Worm (Caenorhabditis elegans) whole organism, L1 larva: ENCODE measurements around the gene sup-9.

ENCODE experiments used
- ama-1 ChIP-seq: fragments of 150-350 bp; optimal IDR thresholded peaks from 2 replicates; lab custom pipeline; 2014
- ceh-82 ChIP-seq, 3 experiments: fragments of 150-350 bp in 1 of 3; sonication (generic microtip) in 2 of 3; optimal IDR thresholded peaks; 2 replicates each; lab custom pipeline; 2014 to 2017; ENCODE audit warnings: missing biosample characterization in 3 of 3, missing genetic modification characterization in 3 of 3
- irx-1 ChIP-seq: sonication (generic microtip); optimal IDR thresholded peaks from 2 replicates; lab custom pipeline; 2016; ENCODE audit warnings: missing genetic modification characterization, missing compliant biosample characterization
- lin-35 ChIP-seq, 2 experiments: fragments of 150-350 bp; optimal IDR thresholded peaks; 2 replicates each; lab custom pipeline; 2014; ENCODE audit warnings: missing biosample characterization in 2 of 2, missing genetic modification characterization in 2 of 2, missing genetic modification reagents in 2 of 2
- mab-9 ChIP-seq: fragments of 200-800 bp; sonication (Bioruptor generic); IDR thresholded peaks from 2 replicates; pipeline ENCODE4 v1.3.6; 2022; ENCODE audit warnings: missing genetic modification reagents, missing genetic modification characterization, missing compliant biosample characterization
- nhr-76 ChIP-seq: sonication (generic microtip); optimal IDR thresholded peaks from 2 replicates; lab custom pipeline; 2017; ENCODE audit warnings: missing biosample characterization, missing genetic modification characterization
- nhr-77 ChIP-seq: fragments of 150-350 bp; optimal IDR thresholded peaks from 2 replicates; lab custom pipeline; 2014; ENCODE audit warnings: missing biosample characterization, missing genetic modification characterization
- pag-3 ChIP-seq: sonication (generic microtip); optimal IDR thresholded peaks from 2 replicates; lab custom pipeline; 2017; ENCODE audit warnings: missing genetic modification characterization, mild to moderate bottlenecking, missing compliant biosample characterization, antibody characterized with exemption, borderline replicate concordance; ENCODE audit not compliant: insufficient read depth
- swsn-7 ChIP-seq: sonication (generic microtip); optimal IDR thresholded peaks from 2 replicates; lab custom pipeline; 2016; ENCODE audit warnings: missing genetic modification characterization, missing compliant biosample characterization
- unc-130 ChIP-seq: fragments of 150-350 bp; optimal IDR thresholded peaks from 2 replicates; lab custom pipeline; 2017; ENCODE audit warnings: missing biosample characterization, missing genetic modification characterization, inconsistent platforms
- unc-62 ChIP-seq: fragments of 150-350 bp; optimal IDR thresholded peaks from 2 replicates; lab custom pipeline; 2014; ENCODE audit warnings: missing biosample characterization, missing genetic modification reagents, missing genetic modification characterization

- no peak for TF ChIP-seq unc-62 (GFP tag; lab: Kevin White, UChicago)
- no peak for TF ChIP-seq unc-130 (tag; lab: Kevin White, UChicago)
- no peak for TF ChIP-seq irx-1 (tag; lab: Kevin White, UChicago)
- TF ChIP-seq pag-3 (tag; lab: Kevin White, UChicago) = no peak
- no peak for TF ChIP-seq ama-1 (lab: Kevin White, UChicago)
- no peak for TF ChIP-seq mab-9
- TF ChIP-seq nhr-77 (tag; lab: Kevin White, UChicago) = no peak
- TF ChIP-seq nhr-76 (tag; lab: Kevin White, UChicago) = no peak
- TF ChIP-seq lin-35 (GFP tag; optimal IDR thresholded peaks at IDR 0.05; lab: Kevin White, UChicago) = no peak
- no peak for TF ChIP-seq ceh-82 (tag; optimal IDR thresholded peaks at IDR 0.05; lab: Kevin White, UChicago)
- no peak for TF ChIP-seq swsn-7 (tag; lab: Kevin White, UChicago)
These were observed 8.3 kb upstream of the sup-9 start for ce11 chrII:2695079-2695478.
